Worm (Caenorhabditis elegans) whole organism, mixed stage, embryonic: Measurements from ENCODE around the gene C06B3.1.

Experiments used
- blmp-1 ChIP-seq: fragments of 150-350 bp; optimal IDR thresholded peaks from 2 replicates; lab custom pipeline; 2014; ENCODE audit warnings: missing biosample characterization, missing genetic modification characterization
- ceh-83 ChIP-seq: fragments of 200-800 bp; sonication (Bioruptor generic); optimal IDR thresholded peaks from 2 replicates; lab custom pipeline; 2018; ENCODE audit warnings: mild to moderate bottlenecking, missing genetic modification characterization, missing compliant biosample characterization
- ces-1 ChIP-seq: fragments of 150-350 bp; optimal IDR thresholded peaks from 2 replicates; lab custom pipeline; 2014; ENCODE audit warnings: missing biosample characterization, missing genetic modification reagents, missing genetic modification characterization
- elt-3 ChIP-seq: fragments of 150-350 bp; optimal IDR thresholded peaks from 2 replicates; lab custom pipeline; 2014; ENCODE audit warnings: missing biosample characterization, missing genetic modification characterization
- ham-2 ChIP-seq: fragments of 200-800 bp; sonication (Bioruptor generic); optimal IDR thresholded peaks from 2 replicates; lab custom pipeline; 2018; ENCODE audit warnings: mild to moderate bottlenecking, missing genetic modification characterization, missing compliant biosample characterization
- mab-5 ChIP-seq: fragments of 150-350 bp; optimal IDR thresholded peaks from 2 replicates; lab custom pipeline; 2014; ENCODE audit warnings: missing biosample characterization, missing genetic modification characterization
- nhr-237 ChIP-seq: fragments of 150-350 bp; optimal IDR thresholded peaks from 2 replicates; lab custom pipeline; 2014; ENCODE audit warnings: missing biosample characterization, missing genetic modification characterization
- nhr-76 ChIP-seq: sonication (generic microtip); optimal IDR thresholded peaks from 2 replicates; lab custom pipeline; 2017; ENCODE audit warnings: missing biosample characterization, missing genetic modification characterization
- pha-4 ChIP-seq: fragments of 150-350 bp; optimal IDR thresholded peaks from 2 replicates; lab custom pipeline; 2018; ENCODE audit warnings: missing biosample characterization, missing genetic modification reagents, missing genetic modification characterization
- snpc-4 ChIP-seq: fragments of 150-350 bp; optimal IDR thresholded peaks from 2 replicates; lab custom pipeline; 2014; ENCODE audit warnings: missing biosample characterization, missing genetic modification characterization
- sptf-1 ChIP-seq: sonication (generic microtip); optimal IDR thresholded peaks from 2 replicates; lab custom pipeline; 2017; ENCODE audit warnings: mild to moderate bottlenecking, missing genetic modification characterization, moderate library complexity, missing compliant biosample characterization
- ztf-11 ChIP-seq: fragments of 150-350 bp; optimal IDR thresholded peaks from 2 replicates; lab custom pipeline; 2014; ENCODE audit warnings: missing biosample characterization, missing genetic modification characterization

- no peak for TF ChIP-seq mab-5 (tag; lab: Kevin White, UChicago)
- no peak for TF ChIP-seq ceh-83 (GFP tag; lab: Kevin White, UChicago)
- TF ChIP-seq nhr-76 (tag; lab: Kevin White, UChicago), result no peak
- TF ChIP-seq snpc-4 (tag; lab: Kevin White, UChicago), result no peak
- TF ChIP-seq pha-4 (tag; lab: Kevin White, UChicago), result no peak
- no peak for TF ChIP-seq elt-3 (tag; lab: Kevin White, UChicago)
- no peak for TF ChIP-seq blmp-1
- TF ChIP-seq ztf-11 (tag; lab: Kevin White, UChicago), result no peak
- TF ChIP-seq sptf-1 (tag; lab: Kevin White, UChicago), result no peak
- TF ChIP-seq ces-1 (GFP tag; lab: Kevin White, UChicago), result no peak
- no peak for TF ChIP-seq nhr-237 (tag; lab: Kevin White, UChicago)
- TF ChIP-seq ham-2 (GFP tag; lab: Kevin White, UChicago), result no peak
Observed at ce11 chrV:13873323-13873722, 29.3 kb upstream of the C06B3.1 start.
